Worm (Caenorhabditis elegans) whole organism, L4 larva: ENCODE data around the gene F01G10.10.

ENCODE experiments used
- F37D6.2 ChIP-seq: sonication (generic microtip); optimal IDR thresholded peaks from 2 replicates; lab custom pipeline; 2016; ENCODE audit warnings: mild to moderate bottlenecking, missing genetic modification characterization, missing compliant biosample characterization
- F44E2.7 ChIP-seq: fragments of 200-800 bp; sonication (Bioruptor generic); IDR thresholded peaks from 2 replicates; pipeline ENCODE4 v2.1.2; 2022; ENCODE audit warnings: missing genetic modification characterization, missing compliant biosample characterization
- R02D3.7 ChIP-seq: fragments of 150-350 bp; sonication (generic microtip); optimal IDR thresholded peaks from 3 replicates; lab custom pipeline; 2014; ENCODE audit warnings: missing biosample characterization, missing genetic modification characterization
- T20F7.1 ChIP-seq: fragments of 200-800 bp; sonication (Bioruptor generic); optimal IDR thresholded peaks from 2 replicates; lab custom pipeline; 2018; ENCODE audit warnings: mild to moderate bottlenecking, missing genetic modification characterization, missing compliant biosample characterization
- T26A8.4 ChIP-seq: fragments of 200-800 bp; sonication (Bioruptor generic); IDR thresholded peaks from 2 replicates; pipeline ENCODE4 v1.3.6; 2022; ENCODE audit warnings: missing genetic modification characterization, missing compliant biosample characterization
- Y105C5A.15 ChIP-seq: fragments of 200-800 bp; sonication (Bioruptor generic); IDR thresholded peaks from 2 replicates; pipeline ENCODE4 v1.3.6; 2022; ENCODE audit warnings: missing genetic modification characterization, missing compliant biosample characterization
- Y48G9A.11 ChIP-seq: fragments of 200-800 bp; sonication (Bioruptor generic); IDR thresholded peaks from 2 replicates; pipeline ENCODE4 v1.3.6; 2022; ENCODE audit warnings: missing genetic modification reagents, missing genetic modification characterization, missing compliant biosample characterization
- aha-1 ChIP-seq: fragments of 150-350 bp; peaks from one replicate; lab custom pipeline; 2014; ENCODE audit warnings: missing biosample characterization, missing genetic modification characterization
- ceh-28 ChIP-seq: fragments of 150-350 bp; optimal IDR thresholded peaks from 2 replicates; lab custom pipeline; 2014; ENCODE audit warnings: missing biosample characterization, missing genetic modification reagents, missing genetic modification characterization
- cey-2 ChIP-seq: sonication (generic microtip); optimal IDR thresholded peaks from 3 replicates; lab custom pipeline; 2017; ENCODE audit warnings: missing genetic modification characterization, mild to moderate bottlenecking, missing compliant biosample characterization, antibody characterized with exemption, borderline replicate concordance; ENCODE audit not compliant: insufficient read depth
- ctbp-1 ChIP-seq: fragments of 200-800 bp; sonication (Bioruptor generic); IDR thresholded peaks from 2 replicates; pipeline ENCODE4 v1.3.6; 2022; ENCODE audit warnings: missing genetic modification reagents, missing genetic modification characterization, missing compliant biosample characterization
- daf-8 ChIP-seq: fragments of 200-800 bp; sonication (Bioruptor generic); IDR thresholded peaks from 2 replicates; pipeline ENCODE4 v1.3.6; 2022; ENCODE audit warnings: missing genetic modification characterization, missing compliant biosample characterization
- dmd-9 ChIP-seq: fragments of 200-800 bp; sonication (Bioruptor generic); IDR thresholded peaks from 2 replicates; pipeline ENCODE4 v1.3.6; 2022; ENCODE audit warnings: missing genetic modification reagents, missing genetic modification characterization, missing compliant biosample characterization
- egl-27 ChIP-seq: sonication (generic microtip); optimal IDR thresholded peaks from 3 replicates; lab custom pipeline; 2017; ENCODE audit warnings: missing biosample characterization, missing genetic modification reagents, missing genetic modification characterization
- egl-43 ChIP-seq: fragments of 200-800 bp; sonication (Bioruptor generic); IDR thresholded peaks from 2 replicates; pipeline ENCODE4 v1.3.6; 2022; ENCODE audit warnings: missing genetic modification reagents, missing genetic modification characterization, missing compliant biosample characterization
- fkh-10 ChIP-seq: fragments of 150-350 bp; optimal IDR thresholded peaks from 2 replicates; lab custom pipeline; 2014; ENCODE audit warnings: missing biosample characterization, missing genetic modification reagents, missing genetic modification characterization
- hif-1 ChIP-seq, 2 experiments: sonication (generic microtip); optimal IDR thresholded peaks; 2 replicates each; lab custom pipeline; 2016 to 2017; ENCODE audit warnings: missing compliant biosample characterization in 2 of 2, missing genetic modification characterization in 2 of 2, missing genetic modification reagents in 2 of 2, missing genotype in 2 of 2, mild to moderate bottlenecking in 1 of 2
- hlh-11 ChIP-seq: fragments of 200-800 bp; sonication (Bioruptor generic); optimal IDR thresholded peaks from 2 replicates; lab custom pipeline; 2018; ENCODE audit warnings: mild to moderate bottlenecking, missing genetic modification characterization, missing compliant biosample characterization
- hlh-30 ChIP-seq: sonication (generic microtip); optimal IDR thresholded peaks from 2 replicates; lab custom pipeline; 2017; ENCODE audit warnings: antibody characterized with exemption, mild to moderate bottlenecking, missing genetic modification characterization, missing compliant biosample characterization; ENCODE audit not compliant: insufficient read depth
- lin-13 ChIP-seq: fragments of 150-350 bp; optimal IDR thresholded peaks from 2 replicates; lab custom pipeline; 2014; ENCODE audit warnings: missing biosample characterization, missing genetic modification reagents, missing genetic modification characterization
- lin-15B ChIP-seq: fragments of 150-350 bp; sonication (generic microtip); optimal IDR thresholded peaks from 3 replicates; lab custom pipeline; 2014; ENCODE audit warnings: missing biosample characterization, missing genetic modification characterization
- nhr-10 ChIP-seq: fragments of 150-350 bp; optimal IDR thresholded peaks from 2 replicates; lab custom pipeline; 2014; ENCODE audit warnings: missing biosample characterization, missing genetic modification characterization
- nhr-111 ChIP-seq: fragments of 200-800 bp; sonication (Bioruptor generic); optimal IDR thresholded peaks from 2 replicates; lab custom pipeline; 2018; ENCODE audit warnings: mild to moderate bottlenecking, missing genetic modification characterization, missing compliant biosample characterization
- nhr-237 ChIP-seq: sonication (generic microtip); optimal IDR thresholded peaks from 2 replicates; lab custom pipeline; 2017; ENCODE audit warnings: missing biosample characterization, missing genetic modification characterization
- nhr-6 ChIP-seq: fragments of 150-350 bp; optimal IDR thresholded peaks from 2 replicates; lab custom pipeline; 2014; ENCODE audit warnings: missing biosample characterization, missing genetic modification characterization
- rbr-2 ChIP-seq: sonication (generic microtip); optimal IDR thresholded peaks from 2 replicates; lab custom pipeline; 2016; ENCODE audit warnings: missing genotype, missing genetic modification characterization, missing compliant biosample characterization
- snpc-1.2 ChIP-seq: fragments of 200-800 bp; sonication (Bioruptor generic); IDR thresholded peaks from 2 replicates; pipeline ENCODE4 v1.3.6; 2022; ENCODE audit warnings: missing genetic modification reagents, missing genetic modification characterization, missing compliant biosample characterization
- unc-62 ChIP-seq, 3 experiments: fragments of 150-350 bp in 1 of 3; sonication (generic microtip); optimal IDR thresholded peaks in 2 of 3; peaks in 1 of 3; 1 replicate in 1 of 3; 2 replicates in 2 of 3; lab custom pipeline; 2014 to 2017; ENCODE audit warnings: missing biosample characterization in 3 of 3, missing genetic modification characterization in 3 of 3, missing genetic modification reagents in 3 of 3, missing genotype in 1 of 3
- zfp-3 ChIP-seq: fragments of 200-800 bp; sonication (Bioruptor generic); conservative IDR thresholded peaks from 2 replicates; pipeline ENCODE4 v1.3.6; 2022; ENCODE audit warnings: missing genetic modification reagents, missing genetic modification characterization, missing compliant biosample characterization
- zip-2 ChIP-seq: fragments of 150-350 bp; optimal IDR thresholded peaks from 2 replicates; lab custom pipeline; 2014; ENCODE audit warnings: missing biosample characterization, missing genetic modification characterization

Gene F01G10.10

ce11 chrIV:10285328-10285727, 39.4 kb downstream of the F01G10.10 start:
- TF ChIP-seq R02D3.7 (tag; lab: Kevin White, UChicago) (peak; percentile 34), lin-13 (no peak), daf-8 (no peak)
- TF ChIP-seq, all 104 proteins: peak for 1

- no peak for TF ChIP-seq Y105C5A.15 (GFP tag; lab: Robert Waterston, UW)
- TF ChIP-seq snpc-1.2 (GFP tag; lab: Robert Waterston, UW) = no peak
- TF ChIP-seq egl-27 (tag; lab: Kevin White, UChicago) = no peak
- no peak for TF ChIP-seq ceh-28
- no peak for TF ChIP-seq dmd-9 (GFP tag; lab: Robert Waterston, UW)
- TF ChIP-seq rbr-2 = no peak
- TF ChIP-seq cey-2 (tag; lab: Kevin White, UChicago) = no peak
- TF ChIP-seq fkh-10 (GFP tag; lab: Kevin White, UChicago) = no peak
- TF ChIP-seq nhr-10 = no peak
- TF ChIP-seq zfp-3 (GFP tag; lab: Robert Waterston, UW) = no peak
- TF ChIP-seq T20F7.1 (GFP tag; lab: Kevin White, UChicago) = no peak
- no peak for TF ChIP-seq egl-43 (GFP tag; lab: Robert Waterston, UW)
- TF ChIP-seq ctbp-1 = no peak
- no peak for TF ChIP-seq zip-2 (tag; lab: Kevin White, UChicago)
Measured at ce11 chrIV:10286655-10287054, 40.7 kb downstream of the F01G10.10 start, which contains the start of gene ebax-1. TSS of gene ebax-1 (plus strand) at chrIV:10286955.

- no peak for TF ChIP-seq Y48G9A.11 (GFP tag; lab: Robert Waterston, UW)
- no peak for TF ChIP-seq cey-2 (tag; lab: Kevin White, UChicago)
- peak; percentile 90 for TF ChIP-seq aha-1
Measured at ce11 chrIV:10288575-10288974, 42.6 kb downstream of the F01G10.10 start.

ce11 chrIV:10294030-10294429, 48.1 kb downstream of the F01G10.10 start, which contains the start of gene R09E10.6:
TSS of gene R09E10.6 (minus strand) at chrIV:10294130.
- TF ChIP-seq nhr-237 = no peak
- TF ChIP-seq lin-15B = no peak
- no peak for TF ChIP-seq F44E2.7
- no peak for TF ChIP-seq hlh-30
- TF ChIP-seq hif-1 (tag; optimal IDR thresholded peaks at IDR 0.05; lab: Kevin White, UChicago) = no peak
- no peak for TF ChIP-seq nhr-6 (tag; lab: Kevin White, UChicago)
- TF ChIP-seq nhr-10 = no peak
- TF ChIP-seq T26A8.4 (GFP tag; lab: Robert Waterston, UW) = no peak
- no peak for TF ChIP-seq nhr-111 (GFP tag; lab: Kevin White, UChicago)

- TF ChIP-seq zip-2 (tag; lab: Kevin White, UChicago) (no peak), unc-62 (GFP tag; optimal IDR thresholded peaks at IDR 0.05 in 1 of 2; lab: Kevin White, UChicago) (peak in 1 of 2 experiments; percentile 84), unc-62 (tag; optimal IDR thresholded peaks at IDR 0.05; lab: Kevin White, UChicago) (no peak), F37D6.2 (tag; lab: Kevin White, UChicago) (no peak), hlh-11 (tag; lab: Kevin White, UChicago) (peak; percentile 42), hlh-30 (peak; percentile 68)
- TF ChIP-seq, all 104 proteins: peak for 3
Measured at ce11 chrIV:10295084-10295483, 49.1 kb downstream of the F01G10.10 start, which contains the start of gene R09E10.13. TSS of gene R09E10.13 (minus strand) at chrIV:10295144.

- TF ChIP-seq nhr-111 (GFP tag; lab: Kevin White, UChicago) (no peak), unc-62 (GFP tag; optimal IDR thresholded peaks at IDR 0.05 in 1 of 2; lab: Kevin White, UChicago) (peak in 1 of 2 experiments; percentile 92), unc-62 (tag; optimal IDR thresholded peaks at IDR 0.05; lab: Kevin White, UChicago) (no peak)
- TF ChIP-seq, all 104 proteins: peak for 1
Measured at ce11 chrIV:10296036-10296435, 50.1 kb downstream of the F01G10.10 start.
